Fruit fly (Drosophila melanogaster): ENCODE results near the gene kmr.

The kmr gene

DNA sequence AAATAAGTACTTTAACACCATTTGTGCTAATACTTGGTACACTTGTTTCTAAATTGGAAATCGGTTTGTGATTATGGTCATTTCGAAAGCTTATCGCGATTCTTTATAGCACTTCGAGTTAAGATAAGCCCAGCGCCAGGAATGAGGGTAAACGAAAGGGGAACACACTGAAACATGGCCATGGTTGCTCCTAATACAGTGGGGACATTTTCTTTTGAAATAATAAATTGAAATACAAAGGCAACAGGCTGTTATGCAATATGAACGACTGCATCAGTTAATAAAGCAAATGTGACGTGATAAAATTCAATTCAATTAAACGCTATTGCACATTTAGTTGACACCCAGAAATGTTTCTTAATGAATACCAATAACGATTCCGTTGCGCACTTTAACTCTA lies 68.4 kb downstream of the kmr start:
- TF ChIP-seq CTCF (optimal IDR thresholded peaks at IDR 0.05) (no peak), CG8478 (optimal IDR thresholded peaks at IDR 0.05) (no peak)

DNA sequence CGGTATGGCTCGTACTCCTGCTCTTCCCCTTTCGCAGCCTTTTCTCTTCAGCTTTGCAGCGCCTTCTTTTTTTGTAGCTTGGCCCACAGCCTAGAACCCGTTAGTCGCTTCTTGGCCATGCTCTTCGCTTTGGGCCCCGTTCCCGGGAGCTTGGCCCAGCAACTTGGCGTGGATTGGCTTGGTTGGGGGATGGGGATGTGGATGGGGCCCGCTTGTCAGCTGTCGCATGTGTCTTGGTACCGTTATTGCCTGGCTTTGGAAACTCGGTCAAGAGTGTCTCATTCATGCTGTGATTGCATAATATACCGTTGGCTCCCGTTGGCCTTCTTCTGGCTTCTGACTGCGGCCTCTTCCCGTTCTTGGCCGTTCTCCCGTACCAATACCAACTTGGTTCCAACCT lies 70.9 kb downstream of the kmr start:
- TF ChIP-seq CG8478 (optimal IDR thresholded peaks at IDR 0.05) (no peak), CTCF (optimal IDR thresholded peaks at IDR 0.05) (no peak)

DNA sequence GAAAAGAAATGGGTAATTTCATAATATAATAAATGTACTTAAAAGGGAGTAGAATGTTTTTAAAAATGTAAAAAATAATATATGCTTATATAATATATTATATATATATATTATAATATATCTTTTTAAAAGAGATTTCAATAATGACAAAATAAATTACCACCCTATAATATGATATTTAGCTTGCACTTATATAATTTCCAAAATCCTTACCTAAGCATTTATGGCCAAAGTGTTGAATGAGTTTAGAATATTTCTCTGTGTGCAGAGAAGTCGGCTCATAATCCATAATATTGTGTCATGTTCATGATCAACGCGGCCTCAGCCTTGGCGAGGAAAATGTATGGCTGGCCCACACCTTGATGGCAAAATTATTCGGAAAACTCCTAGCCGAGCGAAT lies 73.2 kb downstream of the kmr start:
- no peak for TF ChIP-seq CTCF (optimal IDR thresholded peaks at IDR 0.05)

DNA sequence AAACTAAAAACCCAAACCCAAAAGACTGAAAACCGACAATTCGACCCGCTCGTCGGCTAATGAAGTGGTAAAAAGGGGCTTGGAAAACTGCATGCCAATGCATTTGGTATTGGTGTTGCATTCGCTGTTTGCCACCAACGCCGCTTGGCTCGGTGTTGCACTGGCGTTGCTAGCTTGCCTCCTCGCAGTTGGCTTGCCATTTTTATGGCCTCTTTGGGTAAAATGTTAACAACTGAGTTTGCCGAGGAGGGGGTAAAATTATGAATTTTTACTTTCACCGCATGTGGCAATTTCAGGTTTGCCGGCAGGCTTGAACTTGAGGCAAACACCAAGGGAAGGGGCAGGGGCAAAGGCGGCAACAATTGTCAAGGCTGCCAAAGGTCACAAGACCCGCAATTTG lies 73.7 kb downstream of the kmr start:
- TF ChIP-seq CG8478 (optimal IDR thresholded peaks at IDR 0.05), result no peak
- no peak for TF ChIP-seq CTCF (optimal IDR thresholded peaks at IDR 0.05)

DNA sequence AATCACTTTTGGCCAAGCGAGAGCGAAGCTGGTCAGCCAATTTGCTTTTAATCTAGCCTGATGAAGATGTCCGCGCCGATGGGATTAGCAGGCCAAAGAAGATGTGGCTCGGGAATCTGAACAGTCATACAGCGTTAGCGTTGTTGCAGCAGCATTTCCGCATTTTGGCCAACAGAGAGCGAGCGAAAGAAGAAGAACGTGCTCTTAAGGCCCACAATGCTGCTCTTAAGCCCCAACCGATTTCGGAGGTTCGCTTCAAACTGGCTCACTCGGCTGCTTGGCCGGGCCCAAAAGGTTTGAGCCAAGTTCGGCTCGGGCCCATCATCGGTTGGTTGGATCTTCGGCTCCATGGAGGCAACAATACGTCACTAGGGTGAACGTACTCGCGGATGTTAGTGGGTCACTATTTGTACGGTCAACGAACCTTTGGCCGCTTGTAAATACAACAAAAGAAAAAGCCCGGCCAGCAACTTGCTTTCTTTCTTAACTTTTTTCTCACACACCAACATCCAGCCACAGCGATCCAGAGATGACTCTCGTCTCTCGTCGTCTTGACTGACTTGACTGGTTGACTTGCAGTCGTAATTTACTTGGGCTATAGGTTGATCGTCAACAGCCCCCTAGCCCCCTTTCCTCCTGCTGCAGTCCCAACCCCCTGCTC lies 74.7 kb downstream of the kmr start:
- no peak for TF ChIP-seq CTCF (optimal IDR thresholded peaks at IDR 0.05)
- no peak for TF ChIP-seq CG8478 (optimal IDR thresholded peaks at IDR 0.05)

DNA sequence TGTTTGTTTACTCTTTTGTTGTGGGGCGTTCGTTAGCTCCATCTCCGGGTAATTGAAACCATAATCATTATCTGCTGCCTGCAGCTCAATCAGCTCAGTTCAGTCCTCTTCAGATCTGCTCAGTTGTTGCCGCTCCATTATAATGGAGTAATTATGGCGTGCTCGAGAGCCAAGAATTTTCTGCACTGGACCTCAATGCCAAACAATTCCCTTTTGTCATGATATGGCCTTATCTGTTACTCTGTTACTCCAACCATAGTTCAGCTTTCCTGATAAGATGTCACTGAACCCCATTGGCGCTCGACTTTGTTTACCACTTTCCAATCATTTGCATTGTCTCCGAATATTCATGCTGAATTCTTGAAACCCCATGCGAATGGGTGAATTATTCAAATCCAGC lies 75.8 kb downstream of the kmr start:
- TF ChIP-seq CG8478 (optimal IDR thresholded peaks at IDR 0.05) (no peak), CTCF (optimal IDR thresholded peaks at IDR 0.05) (no peak)

DNA sequence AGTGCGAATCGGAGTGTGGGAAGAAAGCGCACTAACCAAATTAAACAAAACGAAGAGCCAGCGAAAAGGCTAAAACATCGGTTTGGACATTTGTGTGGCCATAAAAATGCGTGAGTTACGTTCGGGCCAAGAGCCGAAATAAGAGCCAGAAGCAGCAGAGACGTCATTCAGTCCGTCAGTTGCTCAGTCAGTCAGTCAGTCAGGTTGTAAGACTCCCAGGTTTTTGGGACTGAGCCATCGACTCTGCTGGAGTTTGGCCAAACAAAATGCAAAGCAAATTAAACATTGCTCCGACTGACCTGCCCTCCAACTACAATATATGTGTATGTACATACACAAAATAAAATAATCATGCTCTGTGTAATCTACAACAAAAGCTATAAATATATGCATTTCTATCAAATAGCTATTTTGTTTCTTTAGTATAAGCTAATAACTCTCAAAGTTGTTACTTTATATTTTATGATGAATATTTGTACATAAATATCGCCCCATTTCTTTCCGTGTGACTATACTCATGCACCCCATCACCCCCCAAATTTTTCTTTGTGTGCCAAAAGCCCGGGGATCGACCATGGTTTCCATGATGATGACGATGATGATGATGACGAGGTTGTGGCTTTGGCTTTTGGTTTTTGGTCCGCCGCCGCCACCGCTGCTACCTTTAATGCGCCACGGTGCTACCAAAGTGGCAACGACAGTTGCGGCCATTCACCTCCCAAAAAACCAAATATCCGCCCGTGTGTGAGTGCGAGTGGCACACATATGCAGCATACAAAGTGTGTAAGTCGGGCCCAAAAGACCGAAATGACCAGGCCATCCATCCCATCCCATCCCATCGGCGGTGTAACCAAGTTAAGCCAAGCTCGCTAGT lies 78.3 kb downstream of the kmr start:
- TF ChIP-seq CG8478 (optimal IDR thresholded peaks at IDR 0.05) (no peak), CTCF (optimal IDR thresholded peaks at IDR 0.05) (no peak)

DNA sequence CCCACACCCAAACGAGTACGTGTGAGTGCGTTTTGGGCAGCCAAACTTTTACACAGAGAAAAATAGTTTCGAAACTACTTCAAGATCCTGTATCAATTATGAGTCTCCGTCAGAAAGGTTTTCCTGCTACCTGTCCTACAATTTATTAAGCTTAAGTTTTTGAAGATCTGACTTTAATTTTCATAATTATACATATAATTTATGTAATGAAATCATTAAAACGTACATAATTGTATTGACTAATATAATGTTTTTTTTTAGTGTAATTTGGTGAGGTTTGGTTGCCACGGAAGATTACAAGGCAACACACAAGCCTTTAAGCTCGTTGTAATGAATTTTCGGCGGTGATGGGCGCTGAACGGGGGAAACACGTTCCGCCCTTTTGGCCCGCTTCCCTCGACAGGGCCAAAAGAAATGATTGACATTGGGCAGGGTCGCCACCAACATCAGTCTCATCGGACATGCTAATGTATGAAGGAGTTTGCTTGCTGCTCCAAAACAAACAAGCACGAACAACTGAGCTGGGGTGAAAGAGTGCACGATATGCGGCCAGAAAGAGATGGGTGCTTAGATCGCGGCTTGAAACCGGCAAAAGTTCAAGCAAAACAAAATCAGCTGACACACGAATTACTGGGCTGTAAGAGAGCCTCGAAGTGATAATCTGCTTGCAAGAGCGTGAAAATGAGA lies 79.1 kb downstream of the kmr start:
- TF ChIP-seq CG8478 (optimal IDR thresholded peaks at IDR 0.05) (no peak), CTCF (optimal IDR thresholded peaks at IDR 0.05) (no peak)

DNA sequence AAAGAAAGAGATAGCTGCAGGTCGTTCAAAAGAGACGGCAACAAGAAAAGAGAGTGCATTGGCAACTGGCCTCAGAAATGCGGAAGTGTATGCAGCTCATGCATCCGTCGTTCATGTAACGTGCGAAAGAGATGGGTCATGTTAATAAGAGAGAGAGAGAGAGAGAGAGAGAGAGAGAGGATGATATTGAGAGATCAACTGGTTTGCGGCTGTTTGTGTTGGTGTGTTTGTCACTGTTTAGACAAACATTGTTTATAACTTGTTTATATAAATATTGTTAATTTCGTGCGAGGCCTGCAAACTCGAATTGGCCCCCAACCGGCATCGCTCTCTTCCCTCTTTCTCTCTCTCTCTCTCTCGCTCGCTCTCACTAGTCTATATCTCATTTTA lies 79.7 kb downstream of the kmr start:
- TF ChIP-seq CTCF (optimal IDR thresholded peaks at IDR 0.05) (no peak), CG8478 (optimal IDR thresholded peaks at IDR 0.05) (no peak)

DNA sequence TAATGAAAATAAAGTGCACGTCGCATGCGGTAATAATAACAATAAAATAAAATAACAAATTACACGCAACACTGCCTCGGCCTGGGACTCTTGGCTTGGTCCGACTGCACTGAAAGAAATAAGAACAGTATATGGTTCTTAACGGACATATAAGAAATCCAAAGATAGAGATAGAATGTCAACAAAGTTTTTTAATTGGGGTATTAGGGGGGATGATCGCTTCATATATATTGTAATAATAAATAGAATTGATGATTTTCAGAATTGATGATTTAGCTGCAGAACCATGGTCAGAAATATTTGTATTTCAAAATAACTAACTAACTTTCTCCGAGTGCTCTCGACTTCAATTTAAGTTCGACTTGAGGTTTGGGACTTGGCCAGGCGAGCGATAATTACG lies 81.1 kb downstream of the kmr start:
- no peak for TF ChIP-seq CG8478 (optimal IDR thresholded peaks at IDR 0.05)
- no peak for TF ChIP-seq CTCF (optimal IDR thresholded peaks at IDR 0.05)

DNA sequence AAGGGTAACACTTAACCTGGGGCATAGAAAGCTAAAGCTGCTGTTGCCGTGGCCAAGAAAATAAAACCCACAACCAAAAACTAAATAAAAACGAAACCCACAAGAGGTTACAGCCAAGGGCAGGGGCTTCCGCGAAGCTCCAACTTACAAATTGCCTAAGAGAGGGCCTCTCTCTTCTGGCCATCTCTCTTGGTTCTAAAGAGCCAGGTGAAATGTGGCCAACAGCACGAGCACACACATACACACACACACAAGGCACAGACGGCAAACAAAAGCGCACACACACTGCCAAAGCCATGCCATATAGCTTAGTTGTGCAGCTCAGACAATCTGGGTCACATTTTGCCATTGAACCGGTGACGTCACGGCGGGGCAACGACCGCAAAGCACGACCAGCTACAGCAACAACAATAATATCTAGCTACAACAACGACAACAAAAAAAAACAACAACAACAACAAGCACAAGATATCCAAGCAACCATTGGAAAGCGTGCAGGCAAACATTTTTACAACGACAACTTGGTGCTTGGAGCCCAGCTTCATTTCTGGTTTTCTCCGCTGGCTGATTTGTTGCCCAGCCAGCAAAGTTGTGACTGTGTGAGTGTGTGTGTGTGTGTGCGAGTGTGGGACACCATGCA lies 81.7 kb downstream of the kmr start:
- TF ChIP-seq CTCF (optimal IDR thresholded peaks at IDR 0.05) (no peak), CG8478 (optimal IDR thresholded peaks at IDR 0.05) (no peak)

DNA sequence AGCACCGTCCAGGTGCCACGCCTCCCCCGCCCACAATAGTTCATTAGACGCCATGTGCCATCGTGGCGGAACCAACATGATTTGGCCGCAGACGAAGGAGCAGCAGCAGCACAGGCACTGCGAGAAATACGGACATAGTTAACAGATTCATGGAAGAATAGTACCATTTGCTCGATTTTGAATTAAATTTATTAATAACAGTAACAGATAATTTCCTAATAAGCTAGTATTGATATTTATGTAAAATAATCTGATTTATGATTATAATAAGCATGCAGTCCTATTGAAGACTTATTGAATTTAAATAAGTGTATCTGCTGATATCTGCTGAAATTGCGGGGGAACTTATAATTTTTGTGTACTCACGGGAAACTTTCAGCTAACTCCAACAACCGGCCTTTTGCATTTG lies 82.3 kb downstream of the kmr start:
- no peak for TF ChIP-seq CTCF (optimal IDR thresholded peaks at IDR 0.05)
- no peak for TF ChIP-seq CG8478 (optimal IDR thresholded peaks at IDR 0.05)

DNA sequence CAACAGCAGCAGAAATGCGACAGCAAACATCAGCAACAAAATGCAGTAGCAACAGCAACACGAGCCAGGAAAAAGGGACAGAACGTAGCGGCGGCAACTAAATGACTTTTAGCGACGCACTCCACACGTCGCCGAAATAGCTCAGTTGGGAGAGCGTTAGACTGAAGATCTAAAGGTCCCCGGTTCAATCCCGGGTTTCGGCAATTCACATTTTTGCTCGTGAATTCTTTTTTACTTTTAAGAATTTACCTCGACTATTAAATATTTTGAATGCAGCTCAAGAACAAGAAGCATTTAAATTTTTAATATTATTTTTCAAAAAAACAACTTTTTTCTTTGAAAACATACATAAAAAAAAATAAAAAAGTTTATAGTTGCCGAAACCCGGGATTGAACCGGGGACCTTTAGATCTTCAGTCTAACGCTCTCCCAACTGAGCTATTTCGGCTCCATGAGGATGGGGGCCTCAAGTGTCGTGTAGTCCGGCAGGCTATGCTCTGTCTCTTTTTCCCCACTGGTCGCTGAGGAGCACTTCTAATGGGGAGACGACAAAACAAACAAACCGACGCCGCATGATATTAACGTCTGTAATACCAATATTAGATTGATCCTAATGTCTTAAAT lies 82.9 kb downstream of the kmr start:
- TF ChIP-seq CG8478 (optimal IDR thresholded peaks at IDR 0.05) (no peak), CTCF (optimal IDR thresholded peaks at IDR 0.05) (no peak)

DNA sequence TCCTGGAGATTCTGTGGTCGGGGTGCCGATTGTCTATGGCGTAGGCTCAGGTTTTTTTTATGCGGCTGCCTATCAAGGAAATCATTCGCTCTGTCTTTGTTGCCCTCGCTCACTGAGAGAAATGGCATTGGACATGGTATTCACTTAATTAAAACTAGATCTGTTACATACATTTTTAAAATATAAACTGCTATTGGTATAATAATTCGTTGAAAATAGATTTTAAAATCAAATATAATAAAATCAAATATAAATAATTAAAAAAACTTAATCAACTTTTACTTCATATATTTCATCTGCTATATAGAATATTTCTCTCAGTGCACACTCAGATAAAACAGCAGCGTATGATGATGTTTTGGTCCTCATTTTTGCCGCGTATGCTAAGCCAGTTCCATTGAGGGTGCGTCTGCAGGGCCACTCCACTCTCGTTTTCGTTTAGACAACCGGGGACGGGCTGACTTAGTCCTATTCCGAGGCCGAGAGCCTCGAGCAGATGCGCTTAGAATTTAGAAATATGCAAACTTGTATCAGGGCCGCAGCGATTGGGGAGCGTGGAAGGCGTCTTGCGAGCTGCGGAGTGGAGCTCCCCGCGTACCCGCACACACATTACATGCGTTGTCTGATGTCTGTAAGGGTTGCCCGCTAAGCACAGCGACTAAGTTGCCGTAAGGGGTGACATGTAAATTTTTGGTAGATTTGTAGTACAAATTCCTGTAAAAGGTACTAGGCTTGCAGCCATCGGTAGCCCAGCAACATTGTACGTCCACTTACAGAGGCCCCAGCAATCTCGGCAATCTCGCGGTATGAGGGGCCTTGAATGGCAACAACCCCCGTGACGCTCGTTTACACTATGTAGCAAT lies 84.8 kb downstream of the kmr start:
- no peak for TF ChIP-seq CG8478 (optimal IDR thresholded peaks at IDR 0.05)
- TF ChIP-seq CTCF (optimal IDR thresholded peaks at IDR 0.05), result no peak
